Fruit fly (Drosophila melanogaster) whole organism, wandering third instar larva: ENCODE results near the gene CG32461.

Experiments
- Abd-B ChIP-seq: fragments of >200 bp; optimal IDR thresholded peaks from 2 replicates; lab custom pipeline; 2017; ENCODE audit warnings: missing biosample characterization, missing genetic modification characterization
- CG32264 ChIP-seq: fragments of 200-800 bp; sonication (Bioruptor generic); optimal IDR thresholded peaks from 2 replicates; lab custom pipeline; 2016; ENCODE audit warnings: missing biosample characterization, missing genetic modification characterization
- CG9705 ChIP-seq: fragments of 200-800 bp; sonication (Bioruptor generic); optimal IDR thresholded peaks from 2 replicates; lab custom pipeline; 2018; ENCODE audit warnings: missing biosample characterization, mild to moderate bottlenecking, missing genetic modification characterization
- CrebA ChIP-seq: fragments of 200-800 bp; sonication (Bioruptor generic); optimal IDR thresholded peaks from 2 replicates; lab custom pipeline; 2016; ENCODE audit warnings: missing biosample characterization, mild to moderate bottlenecking, missing genetic modification characterization, borderline replicate concordance
- Dfd ChIP-seq: fragments of >200 bp; optimal IDR thresholded peaks from 2 replicates; lab custom pipeline; 2017; ENCODE audit warnings: missing biosample characterization, missing genetic modification characterization
- Dif ChIP-seq: fragments of 200-275, 200-300 bp; sonication (Bioruptor generic); optimal IDR thresholded peaks from 2 replicates; lab custom pipeline; 2018; ENCODE audit warnings: missing biosample characterization, missing genetic modification characterization; ENCODE audit not compliant: partially characterized antibody
- GATAd ChIP-seq: sonication (Bioruptor generic); optimal IDR thresholded peaks from 2 replicates; lab custom pipeline; 2016; ENCODE audit warnings: missing biosample characterization, missing genetic modification characterization
- HLH106 ChIP-seq: fragments of 200-800 bp; optimal IDR thresholded peaks from 3 replicates; lab custom pipeline; 2019; ENCODE audit warnings: missing biosample characterization, mild to moderate bottlenecking, missing genetic modification characterization, moderate library complexity
- Hnf4 ChIP-seq: fragments of 200-800 bp; sonication (Bioruptor generic); optimal IDR thresholded peaks from 2 replicates; lab custom pipeline; 2016; ENCODE audit warnings: missing biosample characterization, mild to moderate bottlenecking, missing genetic modification characterization
- Hr78 ChIP-seq: fragments of >200 bp; optimal IDR thresholded peaks from 2 replicates; lab custom pipeline; 2017; ENCODE audit warnings: missing biosample characterization, missing genetic modification characterization
- Hr83 ChIP-seq: fragments of 200-300 bp; sonication (Bioruptor generic); optimal IDR thresholded peaks from 2 replicates; lab custom pipeline; 2016; ENCODE audit warnings: missing biosample characterization, mild to moderate bottlenecking, missing genetic modification characterization, moderate library complexity; ENCODE audit not compliant: poor library complexity, severe bottlenecking
- Jra ChIP-seq: sonication (Bioruptor generic); optimal IDR thresholded peaks from 2 replicates; lab custom pipeline; 2016; ENCODE audit warnings: missing biosample characterization, missing genetic modification characterization
- Mio ChIP-seq: sonication (Bioruptor generic); optimal IDR thresholded peaks from 2 replicates; lab custom pipeline; 2016; ENCODE audit warnings: missing biosample characterization, missing genetic modification characterization
- Myc ChIP-seq: fragments of >200 bp; optimal IDR thresholded peaks from 2 replicates; lab custom pipeline; 2017
- N ChIP-seq: fragments of >200 bp; optimal IDR thresholded peaks from 2 replicates; lab custom pipeline; 2018; ENCODE audit warnings: missing biosample characterization, missing external identifiers, missing genetic modification characterization
- OdsH ChIP-seq: fragments of 200-800 bp; sonication (Bioruptor generic); optimal IDR thresholded peaks from 2 replicates; lab custom pipeline; 2016; ENCODE audit warnings: missing biosample characterization, mild to moderate bottlenecking, missing genetic modification characterization
- Rel ChIP-seq, 2 experiments: fragments of 200-800 bp; sonication (Bioruptor generic) in 1 of 2; optimal IDR thresholded peaks; 2 replicates in 1 of 2; 3 replicates in 1 of 2; lab custom pipeline; 2016 to 2019; ENCODE audit warnings: mild to moderate bottlenecking in 2 of 2, missing biosample characterization in 2 of 2, missing genetic modification characterization in 2 of 2, moderate library complexity in 1 of 2
- Sp1 ChIP-seq: fragments of 200-800 bp; sonication (Bioruptor generic); optimal IDR thresholded peaks from 3 replicates; lab custom pipeline; 2019; ENCODE audit warnings: missing biosample characterization, mild to moderate bottlenecking, missing genetic modification characterization, moderate library complexity
- Vsx2 ChIP-seq: fragments of 200-300, 225-300 bp; sonication (Bioruptor generic); optimal IDR thresholded peaks from 2 replicates; lab custom pipeline; 2018; ENCODE audit warnings: missing biosample characterization, missing genetic modification characterization; ENCODE audit not compliant: partially characterized antibody
- br ChIP-seq: fragments of 200-800 bp; sonication (Bioruptor generic); optimal IDR thresholded peaks from 2 replicates; lab custom pipeline; 2016; ENCODE audit warnings: missing biosample characterization, missing genetic modification characterization
- brk ChIP-seq: fragments of 200-800 bp; sonication (Bioruptor generic); optimal IDR thresholded peaks from 2 replicates; lab custom pipeline; 2016; ENCODE audit warnings: missing biosample characterization, mild to moderate bottlenecking, missing genetic modification characterization
- dl ChIP-seq, 2 experiments: fragments of 175-275, 200-275 bp in 1 of 2; fragments of 200-275 bp in 1 of 2; sonication (Bioruptor generic); optimal IDR thresholded peaks; lab custom pipeline; 2018; ENCODE audit warnings: mild to moderate bottlenecking in 2 of 2, missing biosample characterization in 2 of 2, missing genetic modification characterization in 2 of 2, moderate library complexity in 2 of 2; ENCODE audit not compliant: partially characterized antibody in 2 of 2, insufficient read depth in 1 of 2
- dmrt93B ChIP-seq: fragments of 200-800 bp; sonication (Bioruptor generic); optimal IDR thresholded peaks from 2 replicates; lab custom pipeline; 2018; ENCODE audit warnings: missing biosample characterization, mild to moderate bottlenecking, missing genetic modification characterization
- dsf ChIP-seq: sonication (Bioruptor generic); optimal IDR thresholded peaks from 2 replicates; lab custom pipeline; 2016; ENCODE audit warnings: missing biosample characterization, missing genetic modification characterization, borderline replicate concordance
- ey ChIP-seq: fragments of 200-800 bp; sonication (Bioruptor generic); optimal IDR thresholded peaks from 2 replicates; lab custom pipeline; 2016; ENCODE audit warnings: missing biosample characterization, missing genetic modification characterization
- foxo ChIP-seq, 2 experiments: fragments of 200-800 bp; sonication (Bioruptor generic); optimal IDR thresholded peaks; 2 replicates in 1 of 2; 3 replicates in 1 of 2; lab custom pipeline; 2016 to 2017; ENCODE audit warnings: missing biosample characterization in 2 of 2, missing genetic modification characterization in 2 of 2
- fru ChIP-seq: fragments of 200-800 bp; sonication (Bioruptor generic); optimal IDR thresholded peaks from 3 replicates; lab custom pipeline; 2016; ENCODE audit warnings: missing biosample characterization, mild to moderate bottlenecking, missing genetic modification characterization
- h ChIP-seq: fragments of 200-800 bp; sonication (Bioruptor generic); optimal IDR thresholded peaks from 3 replicates; lab custom pipeline; 2016; ENCODE audit warnings: missing biosample characterization, mild to moderate bottlenecking, missing genetic modification characterization
- jim ChIP-seq: fragments of 175-275, 200-325 bp; sonication (Bioruptor generic); optimal IDR thresholded peaks from 2 replicates; lab custom pipeline; 2016; ENCODE audit warnings: missing biosample characterization, mild to moderate bottlenecking, missing genetic modification characterization
- lola ChIP-seq: fragments of >200 bp; optimal IDR thresholded peaks from 2 replicates; lab custom pipeline; 2017; ENCODE audit warnings: missing biosample characterization, missing genetic modification characterization
- pan ChIP-seq: fragments of >200 bp; optimal IDR thresholded peaks from 2 replicates; lab custom pipeline; 2017
- psq ChIP-seq: fragments of 200-800 bp; sonication (Bioruptor generic); optimal IDR thresholded peaks from 3 replicates; lab custom pipeline; 2017; ENCODE audit warnings: missing biosample characterization, mild to moderate bottlenecking, missing genetic modification characterization, moderate library complexity
- rgr ChIP-seq: fragments of 200-800 bp; sonication (Bioruptor generic); optimal IDR thresholded peaks from 3 replicates; lab custom pipeline; 2016; ENCODE audit warnings: missing biosample characterization, mild to moderate bottlenecking, missing genetic modification characterization
- sage ChIP-seq: fragments of 200-800 bp; sonication (Bioruptor generic); optimal IDR thresholded peaks from 2 replicates; lab custom pipeline; 2016; ENCODE audit warnings: missing biosample characterization, mild to moderate bottlenecking, missing genetic modification characterization
- sv ChIP-seq: fragments of 200-800 bp; sonication (Bioruptor generic); optimal IDR thresholded peaks from 3 replicates; lab custom pipeline; 2016; ENCODE audit warnings: missing biosample characterization, missing genetic modification characterization
- tai ChIP-seq: sonication (Bioruptor generic); optimal IDR thresholded peaks from 2 replicates; lab custom pipeline; 2016; ENCODE audit warnings: missing biosample characterization, missing genetic modification characterization
- usp ChIP-seq: fragments of >200 bp; optimal IDR thresholded peaks from 2 replicates; lab custom pipeline; 2017; ENCODE audit warnings: missing biosample characterization, missing genetic modification characterization
- woc ChIP-seq: sonication (Bioruptor generic); optimal IDR thresholded peaks from 2 replicates; lab custom pipeline; 2016; ENCODE audit warnings: missing biosample characterization, mild to moderate bottlenecking, missing genetic modification characterization

Gene CG32461

DNA sequence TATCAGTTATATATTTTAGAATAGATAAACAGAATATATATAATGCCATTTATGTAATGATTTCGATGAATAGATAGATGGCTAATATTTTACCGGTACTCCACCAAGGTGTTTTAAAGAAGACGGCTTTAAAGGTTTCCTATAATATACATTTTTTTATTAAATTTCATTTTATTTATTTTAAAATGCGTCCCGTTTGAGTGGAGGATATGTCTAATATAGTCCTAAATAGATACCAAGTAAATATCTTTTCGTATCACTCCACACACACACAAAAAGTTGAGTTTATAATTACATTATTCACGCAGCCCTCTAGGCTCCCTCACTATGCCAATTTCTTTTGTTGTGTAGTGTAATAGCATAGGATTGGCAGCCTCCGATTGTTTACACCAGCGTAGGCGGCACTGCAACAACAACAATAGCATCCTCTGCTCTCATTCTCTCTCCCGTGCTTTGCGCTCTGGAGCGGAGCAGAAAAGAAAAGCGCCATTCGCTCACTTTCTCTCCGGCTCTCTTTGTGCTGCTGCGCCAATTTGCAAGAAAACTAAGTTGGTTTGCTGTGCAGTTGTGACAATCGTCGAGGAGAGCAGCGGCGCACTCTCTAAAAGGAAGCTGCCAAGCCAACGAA, 45.1 kb downstream of the CG32461 start, which contains the start of gene CG12768:
CG12768 (plus strand) TSS at position 578 of the 628 bp plus-strand sequence.
- TF ChIP-seq CrebA (GFP tag; lab: Kevin White, UChicago) (no peak), CG9705 (GFP tag; lab: Kevin White, UChicago) (no peak), tai (GFP tag; lab: Kevin White, UChicago) (no peak), dl (GFP tag; optimal IDR thresholded peaks at IDR 0.05; lab: Kevin White, UChicago; ENCODE audit: insufficient read depth in 1 of 2, partially characterized antibody in 2 of 2) (peak; percentile 61 to 62), h (GFP tag; lab: Kevin White, UChicago) (no peak), lola (GFP tag; lab: Kevin White, UChicago) (no peak), Vsx2 (GFP tag; lab: Kevin White, UChicago) (peak; percentile 47), sv (GFP tag; lab: Kevin White, UChicago) (no peak), psq (peak; percentile 16), dsf (GFP tag; lab: Kevin White, UChicago) (no peak), usp (no peak), CG32264 (GFP tag; lab: Kevin White, UChicago) (no peak), OdsH (GFP tag; lab: Kevin White, UChicago) (no peak), Dif (GFP tag; lab: Kevin White, UChicago) (peak; percentile 70), Hnf4 (GFP tag; lab: Kevin White, UChicago) (no peak), br (GFP tag; lab: Kevin White, UChicago) (no peak), Dfd (GFP tag; lab: Kevin White, UChicago) (no peak), woc (GFP tag; lab: Kevin White, UChicago) (no peak), Hr83 (GFP tag; lab: Kevin White, UChicago) (no peak), Myc (lab: Kevin White, UChicago) (no peak), GATAd (no peak), ey (GFP tag; lab: Kevin White, UChicago) (no peak), Rel (GFP tag; optimal IDR thresholded peaks at IDR 0.05; lab: Kevin White, UChicago) (no peak), Rel (tag; optimal IDR thresholded peaks at IDR 0.05; lab: Kevin White, UChicago) (no peak), sage (no peak), HLH106 (tag; lab: Kevin White, UChicago) (peak; percentile 52), jim (GFP tag; lab: Kevin White, UChicago) (no peak), Abd-B (GFP tag; lab: Kevin White, UChicago) (no peak), dmrt93B (GFP tag; lab: Kevin White, UChicago) (peak; percentile 45), N (no peak), Sp1 (GFP tag; lab: Kevin White, UChicago) (peak; percentile 54), foxo (GFP tag; optimal IDR thresholded peaks at IDR 0.05; lab: Kevin White, UChicago) (no peak), Jra (no peak), Hr78 (no peak), rgr (GFP tag; lab: Kevin White, UChicago) (no peak), brk (no peak), fru (peak; percentile 2), pan (lab: Kevin White, UChicago) (no peak), Mio (GFP tag; lab: Kevin White, UChicago) (no peak)
- TF ChIP-seq, all 38 proteins: peak for 8

DNA sequence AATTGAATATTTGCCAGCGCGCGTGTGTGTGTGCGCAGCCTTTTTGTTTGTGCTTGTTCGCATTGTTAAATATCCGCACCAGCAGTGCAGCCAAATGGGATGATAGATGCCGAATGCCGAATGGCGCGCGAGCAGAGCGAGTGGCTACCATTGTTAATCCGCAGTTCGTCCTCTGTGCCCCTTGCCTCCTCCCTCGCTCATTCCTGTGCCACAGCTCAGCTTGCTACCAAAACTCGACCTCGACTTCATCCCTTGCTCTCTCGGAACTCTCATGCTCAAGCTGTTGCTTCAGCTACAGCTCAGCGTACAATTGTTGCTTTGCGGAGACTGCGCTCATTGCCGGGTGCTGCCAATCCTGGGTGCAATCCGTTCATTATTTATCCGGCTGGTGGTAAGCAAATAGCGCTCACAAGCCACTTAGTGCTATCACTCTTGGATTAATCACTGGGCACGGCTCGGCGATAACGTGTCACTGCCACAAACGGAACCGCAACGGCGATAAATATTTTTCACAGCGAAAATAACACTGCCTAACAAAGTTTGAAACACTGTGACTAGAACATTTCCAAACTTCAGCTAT, 45.7 kb downstream of the CG32461 start:
- TF ChIP-seq usp (no peak), GATAd (no peak), ey (GFP tag; lab: Kevin White, UChicago) (no peak)
- TF ChIP-seq, all 38 proteins: peak for 0
